Worm (Caenorhabditis elegans) whole organism, early embryonic: ENCODE data around the gene T21E8.6.

ENCODE experiments used
- F13C5.2 ChIP-seq: sonication (generic microtip); optimal IDR thresholded peaks from 2 replicates; lab custom pipeline; 2017; ENCODE audit warnings: mild to moderate bottlenecking, missing genetic modification characterization, inconsistent platforms, missing compliant biosample characterization
- aly-1 ChIP-seq: sonication (generic microtip); optimal IDR thresholded peaks from 2 replicates; lab custom pipeline; 2016; ENCODE audit warnings: missing genetic modification characterization, missing compliant biosample characterization
- ama-1 ChIP-seq: fragments of 150-350 bp; optimal IDR thresholded peaks from 2 replicates; lab custom pipeline; 2014
- ceh-13 ChIP-seq: fragments of 200-800 bp; sonication (Bioruptor generic); optimal IDR thresholded peaks from 2 replicates; lab custom pipeline; 2018; ENCODE audit warnings: mild to moderate bottlenecking, missing genetic modification characterization, missing compliant biosample characterization
- ceh-36 ChIP-seq: sonication (generic microtip); optimal IDR thresholded peaks from 2 replicates; lab custom pipeline; 2016; ENCODE audit warnings: missing genetic modification characterization, inconsistent platforms, missing compliant biosample characterization
- ets-7 ChIP-seq: sonication (generic microtip); optimal IDR thresholded peaks from 2 replicates; lab custom pipeline; 2016; ENCODE audit warnings: missing genotype, missing genetic modification characterization, missing compliant biosample characterization
- flt-1 ChIP-seq: fragments of 200-800 bp; sonication (Bioruptor generic); IDR thresholded peaks from 2 replicates; pipeline ENCODE4 v1.3.6; 2022; ENCODE audit warnings: missing genetic modification characterization, missing compliant biosample characterization
- hmbx-1 ChIP-seq: sonication (generic microtip); optimal IDR thresholded peaks from 2 replicates; lab custom pipeline; 2016; ENCODE audit warnings: mild to moderate bottlenecking, missing genetic modification characterization, missing compliant biosample characterization
- hmg-4 ChIP-seq: fragments of 200-800 bp; sonication (Bioruptor generic); optimal IDR thresholded peaks from 2 replicates; lab custom pipeline; 2018; ENCODE audit warnings: mild to moderate bottlenecking, missing genetic modification characterization, missing compliant biosample characterization
- hnd-1 ChIP-seq: sonication (generic microtip); optimal IDR thresholded peaks from 2 replicates; lab custom pipeline; 2016; ENCODE audit warnings: missing genetic modification characterization, missing compliant biosample characterization

DNA sequence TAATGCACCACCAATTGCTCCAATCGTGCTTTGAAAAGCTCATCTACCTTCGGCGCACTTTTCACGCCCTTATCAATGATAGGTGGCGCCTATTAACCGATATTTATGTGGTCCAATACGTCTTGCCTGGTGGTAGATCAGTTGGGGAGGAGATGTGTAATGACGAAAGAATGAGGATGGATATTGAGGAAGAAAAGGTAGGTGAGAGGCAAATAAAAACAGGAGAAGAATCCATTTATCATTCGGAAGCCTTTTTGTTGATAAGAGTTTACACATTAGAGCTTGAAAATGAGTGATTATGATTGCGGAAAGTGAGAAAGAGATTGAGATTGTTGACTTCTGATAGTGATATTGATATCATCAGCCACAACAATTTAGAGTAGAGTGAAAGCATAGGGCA lies 25.3 kb downstream of the T21E8.6 start:
- no peak for TF ChIP-seq flt-1
- no peak for TF ChIP-seq hmbx-1
- TF ChIP-seq ets-7 (tag; lab: Kevin White, UChicago), result no peak
- no peak for TF ChIP-seq ceh-36 (tag; lab: Kevin White, UChicago)
- TF ChIP-seq ama-1, result no peak
- TF ChIP-seq F13C5.2 (tag; lab: Kevin White, UChicago), result no peak
- no peak for TF ChIP-seq ceh-13 (GFP tag; lab: Kevin White, UChicago)
- no peak for TF ChIP-seq hmg-4 (GFP tag; lab: Kevin White, UChicago)
- TF ChIP-seq aly-1 (tag; lab: Kevin White, UChicago), result no peak
- no peak for TF ChIP-seq hnd-1 (tag; lab: Kevin White, UChicago)
